Worm (Caenorhabditis elegans) whole organism, early embryonic: ENCODE data around the gene algn-11.

Experiments
- B0310.2 ChIP-seq: sonication (generic microtip); optimal IDR thresholded peaks from 2 replicates; lab custom pipeline; 2016; ENCODE audit warnings: mild to moderate bottlenecking, missing genetic modification characterization, missing compliant biosample characterization
- F13C5.2 ChIP-seq: sonication (generic microtip); optimal IDR thresholded peaks from 2 replicates; lab custom pipeline; 2017; ENCODE audit warnings: mild to moderate bottlenecking, missing genetic modification characterization, inconsistent platforms, missing compliant biosample characterization
- aly-1 ChIP-seq: sonication (generic microtip); optimal IDR thresholded peaks from 2 replicates; lab custom pipeline; 2016; ENCODE audit warnings: missing genetic modification characterization, missing compliant biosample characterization
- ama-1 ChIP-seq: fragments of 150-350 bp; optimal IDR thresholded peaks from 2 replicates; lab custom pipeline; 2014
- ceh-13 ChIP-seq: fragments of 200-800 bp; sonication (Bioruptor generic); optimal IDR thresholded peaks from 2 replicates; lab custom pipeline; 2018; ENCODE audit warnings: mild to moderate bottlenecking, missing genetic modification characterization, missing compliant biosample characterization
- ets-7 ChIP-seq: sonication (generic microtip); optimal IDR thresholded peaks from 2 replicates; lab custom pipeline; 2016; ENCODE audit warnings: missing genotype, missing genetic modification characterization, missing compliant biosample characterization
- flt-1 ChIP-seq: fragments of 200-800 bp; sonication (Bioruptor generic); IDR thresholded peaks from 2 replicates; pipeline ENCODE4 v1.3.6; 2022; ENCODE audit warnings: missing genetic modification characterization, missing compliant biosample characterization
- pes-1 ChIP-seq: fragments of 200-800 bp; sonication (Bioruptor generic); IDR thresholded peaks from 2 replicates; pipeline ENCODE4 v1.3.6; 2022; ENCODE audit warnings: missing genetic modification reagents, missing genetic modification characterization, missing compliant biosample characterization
- tbx-11 ChIP-seq: fragments of 200-800 bp; sonication (Bioruptor generic); IDR thresholded peaks from 2 replicates; pipeline ENCODE4 v1.3.6; 2022; ENCODE audit warnings: missing genetic modification characterization, missing compliant biosample characterization
- tbx-37 ChIP-seq: fragments of 200-800 bp; sonication (Bioruptor generic); conservative IDR thresholded peaks from 2 replicates; pipeline ENCODE4 v1.3.6; 2022; ENCODE audit warnings: missing genetic modification reagents, missing genetic modification characterization, missing compliant biosample characterization
- tra-4 ChIP-seq: sonication (generic microtip); optimal IDR thresholded peaks from 2 replicates; lab custom pipeline; 2017; ENCODE audit warnings: missing genetic modification characterization, missing compliant biosample characterization

ce11 chrIII:7238727-7239126 lies 51.6 kb downstream of the algn-11 start, which contains the start of gene pars-1:
- TF ChIP-seq B0310.2 (tag; lab: Kevin White, UChicago) = no peak
- no peak for TF ChIP-seq flt-1
- TF ChIP-seq ceh-13 (GFP tag; lab: Kevin White, UChicago) = no peak
- no peak for TF ChIP-seq tbx-37
- no peak for TF ChIP-seq ama-1 (lab: Kevin White, UChicago)
- no peak for TF ChIP-seq aly-1 (tag; lab: Kevin White, UChicago)
- no peak for TF ChIP-seq tbx-11 (GFP tag; lab: Robert Waterston, UW)
- TF ChIP-seq ets-7 (tag; lab: Kevin White, UChicago) = no peak
- no peak for TF ChIP-seq F13C5.2 (tag; lab: Kevin White, UChicago)
- no peak for TF ChIP-seq pes-1 (GFP tag; lab: Robert Waterston, UW)
- TF ChIP-seq tra-4 (tag; lab: Kevin White, UChicago) = no peak
